Worm (Caenorhabditis elegans): ENCODE data around the gene F15G9.5.

F15G9.5 gene

ce11 chrX:9774323-9774722, 36.6 kb upstream of the F15G9.5 start, which contains the start of gene T09B9.4:
T09B9.4 (minus strand) TSS chrX:9774352.
- peak; percentile 7 for TF ChIP-seq lin-15B (tag; optimal IDR thresholded peaks at IDR 0.05)
- peak; percentile 35 for TF ChIP-seq mep-1 (tag; optimal IDR thresholded peaks at IDR 0.05)
- TF ChIP-seq ces-1 (GFP tag; optimal IDR thresholded peaks at IDR 0.05), result no peak
- TF ChIP-seq lin-14 (GFP tag; optimal IDR thresholded peaks at IDR 0.05), result peak; percentile 92
- TF ChIP-seq fkh-8 (tag; optimal IDR thresholded peaks at IDR 0.05), result no peak
- no peak for TF ChIP-seq ama-1 (optimal IDR thresholded peaks at IDR 0.05)
- no peak for TF ChIP-seq hlh-4 (tag; optimal IDR thresholded peaks at IDR 0.05)
- peak; percentile 37 for TF ChIP-seq rnt-1 (tag; optimal IDR thresholded peaks at IDR 0.05)
- TF ChIP-seq nhr-11 (tag; optimal IDR thresholded peaks at IDR 0.05), result no peak
- peak in 1 of 3 experiments; percentile 39 for TF ChIP-seq ceh-82 (tag; optimal IDR thresholded peaks at IDR 0.05)
- TF ChIP-seq dpl-1 (GFP tag; optimal IDR thresholded peaks at IDR 0.05), result peak in 1 of 3 experiments; percentile 18
- peak; percentile 9 for TF ChIP-seq swsn-7 (tag; optimal IDR thresholded peaks at IDR 0.05)
- TF ChIP-seq elt-2 (tag; optimal IDR thresholded peaks at IDR 0.05), result no peak
- TF ChIP-seq mdl-1 (tag; optimal IDR thresholded peaks at IDR 0.05), result peak in 1 of 2 experiments; percentile 32
- no peak for TF ChIP-seq hlh-17 (GFP tag; optimal IDR thresholded peaks at IDR 0.05; ENCODE audit: borderline replicate concordance)
- TF ChIP-seq efl-3 (GFP tag; optimal IDR thresholded peaks at IDR 0.05), result no peak
- peak; percentile 12 for TF ChIP-seq skn-1 (tag; optimal IDR thresholded peaks at IDR 0.05)
- peak; percentile 21 for TF ChIP-seq blmp-1 (tag; optimal IDR thresholded peaks at IDR 0.05)
- peak in 1 of 2 experiments; percentile 8 for TF ChIP-seq efl-1 (optimal IDR thresholded peaks at IDR 0.05)
- TF ChIP-seq efl-1 (GFP tag; optimal IDR thresholded peaks at IDR 0.05 in 1 of 2), result peak; percentile 36 to 42
- peak; percentile 10 for TF ChIP-seq lin-13 (GFP tag; optimal IDR thresholded peaks at IDR 0.05)
- no peak for TF ChIP-seq unc-30 (tag; optimal IDR thresholded peaks at IDR 0.05)
- no peak for TF ChIP-seq sptf-1 (tag; optimal IDR thresholded peaks at IDR 0.05)
- TF ChIP-seq xbp-1 (tag; optimal IDR thresholded peaks at IDR 0.05), result peak; percentile 29
- TF ChIP-seq lir-3 (tag; optimal IDR thresholded peaks at IDR 0.05; ENCODE audit: poor library complexity), result no peak

DNA sequence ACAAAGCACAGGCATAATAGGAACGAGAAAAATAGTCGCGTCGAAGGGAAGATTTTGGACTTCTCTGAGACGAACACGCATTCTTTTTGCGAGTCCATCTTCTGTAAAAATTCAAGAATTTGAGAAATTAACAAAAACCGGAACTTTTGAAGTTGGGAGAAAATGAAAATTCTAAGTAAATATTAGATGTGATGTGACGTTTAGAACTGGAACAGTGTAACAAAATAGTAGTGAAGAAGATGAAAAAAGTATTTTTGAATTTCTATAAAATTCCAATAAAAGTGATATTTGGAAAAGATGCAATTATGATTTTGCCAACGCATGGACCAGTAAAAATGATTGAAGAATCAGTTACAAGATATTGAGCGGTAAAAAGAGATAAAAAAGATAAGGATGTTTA, 27.1 kb upstream of the F15G9.5 start, which contains the start of gene slc-17.9:
Gene slc-17.9, minus strand, starts transcription at position 101 of the 400 bp plus-strand sequence.
- TF ChIP-seq grh-1 (GFP tag; IDR thresholded peaks at IDR 0.05) (no peak), ceh-63 (GFP tag; optimal IDR thresholded peaks at IDR 0.05) (no peak), C16A3.4 (tag; optimal IDR thresholded peaks at IDR 0.05) (no peak), irx-1 (tag; optimal IDR thresholded peaks at IDR 0.05) (no peak), pax-3 (tag; optimal IDR thresholded peaks at IDR 0.05) (no peak), fkh-4 (tag; optimal IDR thresholded peaks at IDR 0.05; ENCODE audit: borderline replicate concordance) (no peak), lir-3 (tag; optimal IDR thresholded peaks at IDR 0.05; ENCODE audit: poor library complexity) (no peak)

DNA sequence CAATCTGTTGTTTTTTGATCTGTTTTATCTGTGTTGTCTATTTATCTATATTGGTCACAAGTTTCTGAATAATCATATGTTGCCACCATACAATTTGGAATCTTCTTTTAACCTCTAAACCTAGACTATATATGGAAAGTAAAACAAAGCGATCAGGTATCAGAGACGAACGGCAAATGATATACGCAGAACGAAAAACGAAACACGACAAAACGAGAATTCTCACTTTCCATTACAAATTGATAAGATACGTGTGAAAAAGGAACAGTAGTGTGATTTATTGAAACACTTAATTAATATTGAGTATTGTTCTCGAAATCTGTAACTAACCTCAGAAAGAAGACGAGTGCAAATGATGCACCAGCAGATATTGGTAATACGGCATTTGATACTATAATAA, 26.2 kb upstream of the F15G9.5 start:
- TF ChIP-seq elt-3 (tag; optimal IDR thresholded peaks at IDR 0.05) (peak in 1 of 6 experiments; percentile 9), blmp-1 (tag; optimal IDR thresholded peaks at IDR 0.05) (peak; percentile 63), efl-1 (optimal IDR thresholded peaks at IDR 0.05) (no peak), efl-1 (GFP tag; optimal IDR thresholded peaks at IDR 0.05 in 1 of 2) (no peak)

DNA sequence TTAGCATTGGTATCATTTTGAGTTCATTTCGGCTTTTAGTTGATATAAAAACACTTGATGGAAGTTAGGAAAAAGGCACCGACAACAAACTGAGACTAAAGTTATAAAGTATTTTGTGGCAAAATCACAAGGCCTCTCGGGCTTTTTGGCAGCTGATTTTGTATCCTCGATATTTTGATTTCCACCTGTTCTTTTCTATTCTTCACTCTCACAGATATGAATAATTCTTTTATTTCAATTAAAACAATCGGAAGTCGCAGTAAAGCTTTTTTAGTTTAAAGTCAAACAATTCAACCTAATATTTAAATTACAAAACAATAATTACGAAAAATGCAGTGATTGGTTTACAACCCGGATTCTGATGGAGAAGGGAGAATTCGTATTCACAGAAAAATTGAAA, 23.6 kb upstream of the F15G9.5 start, which contains the start of gene T09B9.3:
Gene T09B9.3, minus strand, starts transcription at position 101 of the 400 bp plus-strand sequence.
- no peak for TF ChIP-seq lir-3 (tag; optimal IDR thresholded peaks at IDR 0.05; ENCODE audit: poor library complexity)

DNA sequence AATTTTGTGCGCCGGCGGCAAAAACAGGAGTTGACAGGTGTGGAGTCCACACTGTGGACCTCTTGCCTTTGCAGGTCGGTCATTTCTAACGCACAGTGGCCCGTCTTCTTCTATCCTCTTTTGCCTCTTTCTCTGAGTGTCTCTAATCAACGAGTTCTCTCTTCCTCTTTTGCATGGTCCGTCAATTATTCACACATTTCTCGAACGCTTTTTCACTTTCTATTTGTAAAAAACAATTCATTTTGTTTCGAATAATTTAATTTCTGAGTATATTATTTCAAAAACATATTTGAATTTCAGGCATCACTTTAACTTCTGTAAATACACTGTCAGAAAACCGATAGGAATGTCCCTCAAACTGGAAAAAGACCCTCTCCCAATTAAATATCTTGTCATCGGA, 19.3 kb upstream of the F15G9.5 start, which contains the start of gene T09B9.1:
Gene T09B9.1, plus strand, starts transcription at position 301 of the 400 bp plus-strand sequence.
- TF ChIP-seq ceh-8 (GFP tag; optimal IDR thresholded peaks at IDR 0.05), result no peak
- TF ChIP-seq unc-30 (tag; optimal IDR thresholded peaks at IDR 0.05), result no peak
- no peak for TF ChIP-seq aha-1 (tag; optimal IDR thresholded peaks at IDR 0.05)
- no peak for TF ChIP-seq irx-1 (tag; optimal IDR thresholded peaks at IDR 0.05)
- no peak for TF ChIP-seq tlp-1 (tag; optimal IDR thresholded peaks at IDR 0.05)
- no peak for TF ChIP-seq snpc-4 (tag; optimal IDR thresholded peaks at IDR 0.05)
- no peak for TF ChIP-seq lin-39 (tag; optimal IDR thresholded peaks at IDR 0.05)
- TF ChIP-seq nhr-11 (tag; optimal IDR thresholded peaks at IDR 0.05), result no peak
- TF ChIP-seq xbp-1 (tag; optimal IDR thresholded peaks at IDR 0.05), result no peak
- TF ChIP-seq swsn-7 (tag; optimal IDR thresholded peaks at IDR 0.05), result no peak
- no peak for TF ChIP-seq zag-1 (tag; optimal IDR thresholded peaks at IDR 0.05)
- no peak for TF ChIP-seq ets-5 (GFP tag; IDR thresholded peaks at IDR 0.05)
- no peak for TF ChIP-seq lin-15B (tag; optimal IDR thresholded peaks at IDR 0.05)
- no peak for TF ChIP-seq nhr-47 (tag; optimal IDR thresholded peaks at IDR 0.05)
- TF ChIP-seq unc-86 (tag; optimal IDR thresholded peaks at IDR 0.05), result no peak
- no peak for TF ChIP-seq sox-4 (tag; optimal IDR thresholded peaks at IDR 0.05)

Measured in whole organism, L1 larva.